Fruit fly (Drosophila melanogaster): ENCODE results near the gene GlcAT-I.

DNA sequence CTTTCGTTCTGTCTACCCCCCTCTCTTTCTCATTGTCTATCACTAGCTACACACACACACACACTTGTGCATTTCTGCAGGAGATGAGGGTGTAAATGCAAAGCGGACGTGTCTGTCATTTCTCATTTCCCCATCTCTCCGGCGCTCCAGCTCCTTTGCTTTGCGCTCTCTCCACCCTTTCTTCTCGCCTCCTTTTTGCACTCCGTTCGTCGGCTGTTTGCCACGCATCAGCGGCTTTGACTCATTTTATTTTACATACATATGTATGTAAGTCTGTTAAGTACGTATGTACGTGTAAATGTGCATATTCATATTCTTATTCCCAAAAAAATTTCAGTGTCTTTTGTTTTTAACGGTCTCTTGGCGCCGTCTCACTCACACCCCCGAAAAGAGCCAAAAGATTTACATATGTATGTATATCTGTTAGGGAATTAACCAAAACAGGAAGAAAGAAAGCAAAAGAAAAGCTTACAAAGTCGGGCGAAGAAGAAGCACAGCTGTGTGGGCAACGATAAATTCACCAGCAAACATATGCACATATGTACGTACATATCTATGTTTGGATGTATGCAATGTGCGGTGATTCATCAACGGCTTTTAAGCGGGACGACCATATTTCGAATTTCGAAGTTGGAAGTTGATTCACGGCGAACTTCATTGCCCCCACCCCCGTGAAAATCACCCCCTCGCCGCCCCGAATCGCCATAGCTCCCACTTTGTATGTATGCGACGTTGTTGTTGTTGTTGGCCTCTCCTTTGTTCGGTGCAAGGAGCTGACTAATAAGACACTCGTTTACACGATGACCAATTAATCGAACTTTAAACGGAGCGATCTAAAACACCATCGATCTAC is 23.5 kb upstream of the GlcAT-I start:
- no peak for TF ChIP-seq dmrt99B (tag; optimal IDR thresholded peaks at IDR 0.05)
- no peak for TF ChIP-seq nmo (GFP tag; optimal IDR thresholded peaks at IDR 0.05)
- TF ChIP-seq Trl (optimal IDR thresholded peaks at IDR 0.05), result no peak
- TF ChIP-seq Trl (GFP tag; optimal IDR thresholded peaks at IDR 0.05), result no peak
- TF ChIP-seq esg (GFP tag; conservative IDR thresholded peaks at IDR 0.05), result no peak
- no peak for TF ChIP-seq Hmx (GFP tag; optimal IDR thresholded peaks at IDR 0.05)
